Fruit fly (Drosophila melanogaster) whole organism, adult: Measurements from ENCODE around the gene Mipp1.

Experiments used
- CG1620 ChIP-seq: fragments of 200-800 bp; sonication (Bioruptor generic); optimal IDR thresholded peaks from 2 replicates; lab custom pipeline; 2016; ENCODE audit warnings: missing biosample characterization, missing genetic modification characterization
- CG7045 ChIP-seq: fragments of 200-800 bp; sonication (Bioruptor generic); optimal IDR thresholded peaks from 2 replicates; lab custom pipeline; 2017; ENCODE audit warnings: missing biosample characterization, mild to moderate bottlenecking, missing genetic modification characterization
- CG7101 ChIP-seq: fragments of 200-800 bp; sonication (Bioruptor generic); optimal IDR thresholded peaks from 2 replicates; lab custom pipeline; 2018; ENCODE audit warnings: missing biosample characterization, mild to moderate bottlenecking, missing genetic modification characterization, moderate library complexity
- Clk ChIP-seq: fragments of 200-800 bp; sonication (Bioruptor generic); optimal IDR thresholded peaks from 2 replicates; lab custom pipeline; 2017; ENCODE audit warnings: missing biosample characterization, missing genetic modification characterization
- Hr96 ChIP-seq: fragments of 200-800 bp; sonication (Bioruptor generic); optimal IDR thresholded peaks from 2 replicates; lab custom pipeline; 2016; ENCODE audit warnings: missing biosample characterization, missing genetic modification characterization
- cic ChIP-seq: fragments of 200-800 bp; sonication (Bioruptor generic); optimal IDR thresholded peaks from 2 replicates; lab custom pipeline; 2017; ENCODE audit warnings: missing biosample characterization, mild to moderate bottlenecking, missing genetic modification characterization, moderate library complexity
- ovo ChIP-seq: fragments of 200-800 bp; sonication (Bioruptor generic); optimal IDR thresholded peaks from 2 replicates; lab custom pipeline; 2016; ENCODE audit warnings: missing biosample characterization, missing genetic modification characterization

DNA sequence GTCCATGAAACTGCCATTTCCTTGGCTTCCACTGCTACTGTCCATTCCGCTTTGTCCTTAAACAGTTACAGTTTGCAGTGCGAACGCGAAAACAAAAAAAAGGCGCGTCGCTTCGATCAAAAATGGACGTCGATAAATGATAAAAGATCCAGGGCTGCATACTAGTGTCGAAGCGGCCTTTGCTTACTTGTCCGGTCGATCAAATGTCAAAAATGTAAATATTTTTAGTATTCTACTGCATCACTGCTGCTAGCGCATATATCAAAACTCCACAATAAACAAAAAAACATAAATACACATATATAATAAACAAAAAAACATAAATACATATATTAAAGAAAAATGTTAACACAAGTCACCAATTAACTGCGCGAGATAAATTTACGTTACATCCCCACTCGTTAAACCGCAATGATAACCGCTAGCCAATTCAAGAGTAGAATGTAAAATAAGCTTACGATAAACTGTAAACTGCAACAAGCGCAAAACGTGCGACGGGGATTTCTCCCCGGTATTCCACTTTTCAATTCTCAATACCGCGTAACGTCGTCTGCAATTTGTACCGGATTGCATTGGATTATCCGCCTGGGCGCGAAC lies 21.9 kb upstream of the Mipp1 start, which contains the start of the genes spd-2 and Apl:
- TF ChIP-seq CG7045 (no peak), ovo (GFP tag; lab: Kevin White, UChicago) (no peak), CG7101 (tag; lab: Kevin White, UChicago) (no peak), Clk (GFP tag; lab: Kevin White, UChicago) (no peak), CG1620 (no peak), Hr96 (GFP tag; lab: Kevin White, UChicago) (no peak), cic (no peak)
